Worm (Caenorhabditis elegans) whole organism, L2 larva: Measurements from ENCODE around the gene tdo-2.

Experiments used
- C34F6.9 ChIP-seq: fragments of 150-350 bp; optimal IDR thresholded peaks from 2 replicates; lab custom pipeline; 2014; ENCODE audit warnings: missing biosample characterization, missing genetic modification characterization
- blmp-1 ChIP-seq: sonication (generic microtip); optimal IDR thresholded peaks from 2 replicates; lab custom pipeline; 2017; ENCODE audit warnings: missing genetic modification characterization, mild to moderate bottlenecking, missing compliant biosample characterization, antibody characterized with exemption, moderate library complexity; ENCODE audit not compliant: insufficient read depth
- lin-13 ChIP-seq: fragments of 150-350 bp; optimal IDR thresholded peaks from 2 replicates; lab custom pipeline; 2014; ENCODE audit warnings: missing biosample characterization, missing genetic modification reagents, missing genetic modification characterization
- nhr-11 ChIP-seq: fragments of 150-350 bp; optimal IDR thresholded peaks from 2 replicates; lab custom pipeline; 2014; ENCODE audit warnings: missing biosample characterization, missing genetic modification characterization
- nhr-237 ChIP-seq: fragments of 150-350 bp; optimal IDR thresholded peaks from 2 replicates; lab custom pipeline; 2014; ENCODE audit warnings: missing biosample characterization, missing genetic modification characterization
- nhr-77 ChIP-seq: fragments of 150-350 bp; optimal IDR thresholded peaks from 2 replicates; lab custom pipeline; 2014; ENCODE audit warnings: missing biosample characterization, missing genetic modification characterization
- snpc-4 ChIP-seq: fragments of 150-350 bp; optimal IDR thresholded peaks from 2 replicates; lab custom pipeline; 2014; ENCODE audit warnings: missing biosample characterization, missing genetic modification characterization
- unc-62 ChIP-seq: fragments of 150-350 bp; optimal IDR thresholded peaks from 2 replicates; lab custom pipeline; 2014; ENCODE audit warnings: missing biosample characterization, missing genetic modification reagents, missing genetic modification characterization
- zag-1 ChIP-seq: fragments of 150-350 bp; optimal IDR thresholded peaks from 2 replicates; lab custom pipeline; 2014; ENCODE audit warnings: missing biosample characterization, missing genetic modification characterization
- ztf-11 ChIP-seq: sonication (generic microtip); optimal IDR thresholded peaks from 2 replicates; lab custom pipeline; 2017; ENCODE audit warnings: missing biosample characterization, missing genetic modification characterization

DNA sequence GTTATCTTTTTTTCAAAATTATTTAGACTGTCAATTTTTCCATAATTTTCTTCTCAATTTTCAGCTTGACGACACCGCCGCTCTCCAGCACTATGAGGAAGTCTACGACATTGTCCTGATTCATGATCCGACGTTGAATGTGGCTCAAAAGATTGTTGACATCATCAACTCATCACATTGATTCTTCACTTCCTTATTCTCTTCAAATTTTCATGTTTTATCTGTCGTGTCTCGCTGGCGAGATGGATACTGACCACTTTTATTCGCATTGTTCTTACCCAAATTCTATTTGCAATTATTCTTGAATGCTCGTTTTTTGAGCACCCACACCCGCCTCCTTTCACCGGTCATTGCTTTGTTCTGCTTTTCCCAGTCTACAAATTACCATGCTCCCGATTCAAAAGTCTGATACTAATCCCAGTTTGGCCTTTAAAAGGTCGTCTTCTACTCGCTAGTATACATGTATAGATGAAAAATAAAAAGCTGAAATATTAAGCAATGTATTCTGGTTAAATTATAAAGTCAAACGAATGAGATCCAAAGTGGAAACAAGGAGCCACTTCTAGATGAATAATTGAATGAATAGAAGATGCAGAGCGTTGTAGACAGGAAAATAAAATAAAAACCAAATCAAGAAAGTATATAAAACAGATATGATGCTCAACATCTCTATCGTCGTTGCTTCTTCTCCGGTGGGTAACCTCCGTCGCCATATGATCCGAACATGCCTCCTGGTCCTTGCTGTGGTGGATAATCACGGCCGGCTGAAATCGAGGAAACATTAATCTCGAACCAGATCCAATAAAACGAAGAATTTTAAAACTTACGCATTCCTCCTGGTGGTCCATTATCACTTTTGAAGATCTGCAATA lies 33.5 kb upstream of the tdo-2 start:
- TF ChIP-seq nhr-11 (tag; lab: Kevin White, UChicago) (no peak), C34F6.9 (tag; lab: Kevin White, UChicago) (no peak), unc-62 (no peak), snpc-4 (tag; lab: Kevin White, UChicago) (no peak), nhr-237 (tag; lab: Kevin White, UChicago) (no peak), zag-1 (no peak), blmp-1 (tag; lab: Kevin White, UChicago) (peak; percentile 16), lin-13 (GFP tag; lab: Kevin White, UChicago) (no peak), nhr-77 (tag; lab: Kevin White, UChicago) (no peak), ztf-11 (tag; lab: Kevin White, UChicago) (no peak)
